Comparison of ENCODE assay signal across 2 worm cellular contexts in the genomic region with DNA sequence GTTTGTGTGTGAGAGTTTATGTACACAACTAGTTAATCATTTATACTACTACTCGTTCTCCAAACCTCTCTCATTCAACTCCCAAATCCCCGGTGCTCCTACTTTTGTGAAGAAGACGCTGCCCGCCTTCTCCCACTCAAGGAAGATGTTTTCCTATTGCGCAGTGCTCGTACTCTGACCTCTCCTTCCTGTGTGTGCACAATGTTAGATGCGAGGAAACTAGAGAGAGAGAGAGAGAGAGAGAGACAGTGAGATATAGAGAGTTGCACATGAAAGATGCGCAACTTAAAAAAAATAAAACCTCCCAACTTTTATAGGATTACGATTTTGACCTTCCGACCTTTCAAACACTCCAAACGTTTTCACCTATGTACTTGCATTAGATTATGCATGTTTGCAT.
A peak's percentile ranks its signal among the peaks of the same experiment; 100 is the strongest.
TF ChIP-seq lines count a peak whose summit lies in the region.

No protein-coding gene starts in this region.

TF ChIP-seq in whole organism, L2 larva, 48 proteins besides CTCF, POLR2A, EP300 and RAD21 (continued from another document):
- no peak for TF ChIP-seq elt-3 (tag; optimal IDR thresholded peaks at IDR 0.05; lab: Kevin White, UChicago)
- TF ChIP-seq alr-1 (tag; optimal IDR thresholded peaks at IDR 0.05; lab: Kevin White, UChicago) = no peak
- TF ChIP-seq mbf-1 (tag; optimal IDR thresholded peaks at IDR 0.05; lab: Kevin White, UChicago) = no peak
- TF ChIP-seq unc-39 (tag; optimal IDR thresholded peaks at IDR 0.05; lab: Kevin White, UChicago) = no peak
- TF ChIP-seq crh-2 (tag; optimal IDR thresholded peaks at IDR 0.05; lab: Kevin White, UChicago) = peak; percentile 31
- TF ChIP-seq Y55F3AM.14 (GFP tag; optimal IDR thresholded peaks at IDR 0.05; lab: Kevin White, UChicago) = no peak
- TF ChIP-seq ceh-16 (tag; optimal IDR thresholded peaks at IDR 0.05; lab: Kevin White, UChicago) = no peak
- TF ChIP-seq nhr-6 (tag; optimal IDR thresholded peaks at IDR 0.05; lab: Kevin White, UChicago) = no peak
- TF ChIP-seq ceh-82 (tag; optimal IDR thresholded peaks at IDR 0.05; lab: Kevin White, UChicago) = no peak
- TF ChIP-seq mdl-1 (tag; optimal IDR thresholded peaks at IDR 0.05; lab: Kevin White, UChicago) = no peak
- no peak for TF ChIP-seq nhr-12 (tag; optimal IDR thresholded peaks at IDR 0.05; lab: Kevin White, UChicago)
- no peak for TF ChIP-seq gmeb-1 (tag; optimal IDR thresholded peaks at IDR 0.05; lab: Kevin White, UChicago)
- no peak for TF ChIP-seq R02D3.7 (tag; optimal IDR thresholded peaks at IDR 0.05; lab: Kevin White, UChicago)
- no peak for TF ChIP-seq aly-2 (tag; optimal IDR thresholded peaks at IDR 0.05; lab: Kevin White, UChicago)
- TF ChIP-seq nhr-25 (tag; optimal IDR thresholded peaks at IDR 0.05; lab: Kevin White, UChicago) = no peak
- TF ChIP-seq snpc-4 (tag; optimal IDR thresholded peaks at IDR 0.05; lab: Kevin White, UChicago) = no peak
- no peak for TF ChIP-seq nhr-77 (tag; optimal IDR thresholded peaks at IDR 0.05; lab: Kevin White, UChicago)
- TF ChIP-seq sma-3 (GFP tag; optimal IDR thresholded peaks at IDR 0.05; lab: Kevin White, UChicago) = no peak
- TF ChIP-seq sem-4 (tag; optimal IDR thresholded peaks at IDR 0.05; lab: Kevin White, UChicago) = no peak
- TF ChIP-seq nhr-237 (tag; optimal IDR thresholded peaks at IDR 0.05; lab: Kevin White, UChicago) = no peak
- no peak for TF ChIP-seq fos-1 (tag; optimal IDR thresholded peaks at IDR 0.05; lab: Kevin White, UChicago)
- TF ChIP-seq blmp-1 (tag; optimal IDR thresholded peaks at IDR 0.05; lab: Kevin White, UChicago; ENCODE audit: insufficient read depth) = no peak
- TF ChIP-seq dmd-4 (tag; optimal IDR thresholded peaks at IDR 0.05; lab: Kevin White, UChicago) = no peak

TF ChIP-seq in whole organism, L4 larva, 104 proteins besides CTCF, POLR2A, EP300 and RAD21 (continued from another document):
- no peak for TF ChIP-seq Y48G9A.11 (GFP tag; IDR thresholded peaks at IDR 0.05; lab: Robert Waterston, UW)
- TF ChIP-seq nhr-41 (GFP tag; IDR thresholded peaks at IDR 0.05; lab: Robert Waterston, UW) = no peak
- TF ChIP-seq ces-1 (GFP tag; optimal IDR thresholded peaks at IDR 0.05; lab: Kevin White, UChicago) = no peak
- no peak for TF ChIP-seq zip-11 (GFP tag; IDR thresholded peaks at IDR 0.05; lab: Robert Waterston, UW)
- no peak for TF ChIP-seq ZK337.2 (GFP tag; IDR thresholded peaks at IDR 0.05; lab: Robert Waterston, UW)
- TF ChIP-seq madf-5 (GFP tag; IDR thresholded peaks at IDR 0.05; lab: Robert Waterston, UW) = no peak
- no peak for TF ChIP-seq ztf-11 (tag; optimal IDR thresholded peaks at IDR 0.05; lab: Kevin White, UChicago)
- no peak for TF ChIP-seq T20F7.1 (GFP tag; optimal IDR thresholded peaks at IDR 0.05; lab: Kevin White, UChicago)
- TF ChIP-seq hif-1 (tag; optimal IDR thresholded peaks at IDR 0.05; lab: Kevin White, UChicago) = peak in 1 of 2 experiments; percentile 4
- no peak for TF ChIP-seq fos-1 (tag; optimal IDR thresholded peaks at IDR 0.05; lab: Kevin White, UChicago)
- no peak for TF ChIP-seq snpc-4 (tag; optimal IDR thresholded peaks at IDR 0.05; lab: Kevin White, UChicago)
- TF ChIP-seq mep-1 (tag; optimal IDR thresholded peaks at IDR 0.05; lab: Kevin White, UChicago) = peak; percentile 42
- TF ChIP-seq aha-1 (tag; lab: Kevin White, UChicago) = peak; percentile 90
- TF ChIP-seq mdt-29 (GFP tag; IDR thresholded peaks at IDR 0.05; lab: Robert Waterston, UW) = no peak
- peak; percentile 34; the same call in 1 of the 2 replicates for TF ChIP-seq hmg-1.1 (GFP tag; IDR thresholded peaks at IDR 0.05; lab: Robert Waterston, UW)
- TF ChIP-seq hlh-11 (tag; optimal IDR thresholded peaks at IDR 0.05; lab: Kevin White, UChicago) = no peak
- no peak for TF ChIP-seq snpc-1.2 (GFP tag; IDR thresholded peaks at IDR 0.05; lab: Robert Waterston, UW)
- TF ChIP-seq dve-1 (tag; optimal IDR thresholded peaks at IDR 0.05; lab: Kevin White, UChicago; ENCODE audit: insufficient read depth) = no peak
- TF ChIP-seq unc-62 (GFP tag; optimal IDR thresholded peaks at IDR 0.05 in 1 of 2; lab: Kevin White, UChicago) = peak in 1 of 2 experiments; percentile 56
- no peak for TF ChIP-seq unc-62 (tag; optimal IDR thresholded peaks at IDR 0.05; lab: Kevin White, UChicago)
- no peak for TF ChIP-seq mxl-2 (GFP tag; conservative IDR thresholded peaks at IDR 0.05; lab: Robert Waterston, UW)
